Fruit fly (Drosophila melanogaster) whole organism, embryonic: ENCODE results near the gene CG34278.
A peak's percentile ranks its signal among the peaks of the same experiment; 100 is the strongest.

ENCODE experiments used
- C15 ChIP-seq: fragments of 200-800 bp; sonication (Bioruptor generic); IDR thresholded peaks from 3 replicates; pipeline ENCODE4 v1.3.6; 2022; ENCODE audit warnings: missing biosample characterization, missing genetic modification characterization
- CG10462 ChIP-seq: fragments of 200-800 bp; sonication (Bioruptor generic); optimal IDR thresholded peaks from 2 replicates; lab custom pipeline; 2016; ENCODE audit warnings: missing biosample characterization, missing genetic modification characterization
- CG11085 ChIP-seq: fragments of 200-800 bp; sonication (Bioruptor generic); IDR thresholded peaks from 2 replicates; pipeline ENCODE4 v1.3.6; 2022; ENCODE audit warnings: missing biosample characterization, missing genetic modification characterization
- CG12155 ChIP-seq: fragments of 200-800 bp; sonication (Bioruptor generic); optimal IDR thresholded peaks from 3 replicates; lab custom pipeline; 2016; ENCODE audit warnings: missing biosample characterization, missing genetic modification characterization
- CG12219 ChIP-seq: fragments of 200-800 bp; sonication (Bioruptor generic); optimal IDR thresholded peaks from 3 replicates; lab custom pipeline; 2018; ENCODE audit warnings: missing biosample characterization, mild to moderate bottlenecking, missing genetic modification characterization
- CG12236 ChIP-seq: fragments of 200-800 bp; sonication (Bioruptor generic); optimal IDR thresholded peaks from 2 replicates; lab custom pipeline; 2016; ENCODE audit warnings: missing biosample characterization, missing genetic modification characterization
- CG12299 ChIP-seq: fragments of 200-800 bp; sonication (Bioruptor generic); optimal IDR thresholded peaks from 2 replicates; lab custom pipeline; 2018; ENCODE audit warnings: missing biosample characterization, mild to moderate bottlenecking, missing genetic modification characterization
- CG12942 ChIP-seq: fragments of 200-800 bp; sonication (Bioruptor generic); optimal IDR thresholded peaks from 3 replicates; lab custom pipeline; 2016; ENCODE audit warnings: missing biosample characterization, missing genetic modification characterization
- CG13287 ChIP-seq: fragments of 200-800 bp; sonication (Bioruptor generic); IDR thresholded peaks from 2 replicates; pipeline ENCODE4 v1.3.6; 2022; ENCODE audit warnings: missing biosample characterization, missing genetic modification characterization; ENCODE audit not compliant: partially characterized antibody
- CG13296 ChIP-seq: fragments of 200-800 bp; sonication (Bioruptor generic); optimal IDR thresholded peaks from 3 replicates; lab custom pipeline; 2018; ENCODE audit warnings: missing biosample characterization, mild to moderate bottlenecking, missing genetic modification characterization
- CG13424 ChIP-seq: fragments of 200-800 bp; sonication (Bioruptor generic); optimal IDR thresholded peaks from 2 replicates; lab custom pipeline; 2019; ENCODE audit warnings: missing biosample characterization, mild to moderate bottlenecking, missing genetic modification characterization, moderate library complexity
- CG13775 ChIP-seq: fragments of 200-800 bp; sonication (Bioruptor generic); optimal IDR thresholded peaks from 3 replicates; lab custom pipeline; 2017; ENCODE audit warnings: missing biosample characterization, mild to moderate bottlenecking, missing genetic modification characterization
- CG17829 ChIP-seq: fragments of 200-800 bp; optimal IDR thresholded peaks from 2 replicates; lab custom pipeline; 2019; ENCODE audit warnings: missing biosample characterization, mild to moderate bottlenecking, missing genetic modification characterization, moderate library complexity
- CG18476 ChIP-seq: fragments of 200-800 bp; sonication (Bioruptor generic); optimal IDR thresholded peaks from 2 replicates; lab custom pipeline; 2016; ENCODE audit warnings: missing biosample characterization, mild to moderate bottlenecking, missing genetic modification characterization
- CG18619 ChIP-seq: fragments of 200-800 bp; sonication (Bioruptor generic); optimal IDR thresholded peaks from 3 replicates; lab custom pipeline; 2017; ENCODE audit warnings: missing biosample characterization, mild to moderate bottlenecking, missing genetic modification characterization
- CG30020 ChIP-seq: fragments of 200-800 bp; optimal IDR thresholded peaks from 2 replicates; lab custom pipeline; 2019; ENCODE audit warnings: missing biosample characterization, mild to moderate bottlenecking, missing genetic modification characterization, moderate library complexity
- CG30403 ChIP-seq: fragments of 200-800 bp; sonication (Bioruptor generic); optimal IDR thresholded peaks from 3 replicates; lab custom pipeline; 2016; ENCODE audit warnings: missing biosample characterization, missing genetic modification characterization
- CG31224 ChIP-seq: fragments of 200-800 bp; sonication (Bioruptor generic); IDR thresholded peaks from 2 replicates; pipeline ENCODE4 v1.3.6; 2022; ENCODE audit warnings: missing biosample characterization, missing genetic modification characterization
- CG3163 ChIP-seq: fragments of 200-800 bp; sonication (Bioruptor generic); optimal IDR thresholded peaks from 3 replicates; lab custom pipeline; 2016; ENCODE audit warnings: missing biosample characterization, missing genetic modification characterization
- CG4820 ChIP-seq: fragments of 200-800 bp; sonication (Bioruptor generic); optimal IDR thresholded peaks from 3 replicates; lab custom pipeline; 2016; ENCODE audit warnings: missing biosample characterization, missing genetic modification characterization
- CG6175 ChIP-seq: fragments of 200-800 bp; sonication (Bioruptor generic); IDR thresholded peaks from 3 replicates; pipeline ENCODE4 v1.3.6; 2022; ENCODE audit warnings: missing biosample characterization, missing genetic modification characterization
- CG6689 ChIP-seq: fragments of 200-800 bp; sonication (Bioruptor generic); IDR thresholded peaks from 2 replicates; pipeline ENCODE4 v1.3.6; 2022; ENCODE audit warnings: missing biosample characterization, missing genetic modification characterization
- CrebB ChIP-seq: fragments of 200-800 bp; sonication (Bioruptor generic); optimal IDR thresholded peaks from 3 replicates; lab custom pipeline; 2018; ENCODE audit warnings: missing biosample characterization, mild to moderate bottlenecking, missing genetic modification characterization
- Dip2 ChIP-seq: fragments of 200-800 bp; sonication (Bioruptor generic); IDR thresholded peaks from 2 replicates; pipeline ENCODE4 v1.3.6; 2022; ENCODE audit warnings: missing biosample characterization, missing genetic modification characterization
- Fer1 ChIP-seq: fragments of 200-800 bp; sonication (Bioruptor generic); optimal IDR thresholded peaks from 2 replicates; lab custom pipeline; 2017; ENCODE audit warnings: missing biosample characterization, mild to moderate bottlenecking, missing genetic modification characterization
- HLH54F ChIP-seq: fragments of 200-800 bp; sonication (Bioruptor generic); optimal IDR thresholded peaks from 3 replicates; lab custom pipeline; 2016; ENCODE audit warnings: missing biosample characterization, missing genetic modification characterization
- Hsf ChIP-seq: fragments of 200-800 bp; sonication (Bioruptor generic); optimal IDR thresholded peaks from 3 replicates; lab custom pipeline; 2016; ENCODE audit warnings: missing biosample characterization, missing genetic modification characterization
- Max ChIP-seq: fragments of 200-800 bp; sonication (Bioruptor generic); optimal IDR thresholded peaks from 2 replicates; lab custom pipeline; 2016; ENCODE audit warnings: missing biosample characterization, mild to moderate bottlenecking, missing genetic modification characterization
- Med ChIP-seq: fragments of 200-800 bp; sonication (Bioruptor generic); peaks from one replicate; lab custom pipeline; 2016; ENCODE audit warnings: missing biosample characterization, missing genetic modification characterization, mild to moderate bottlenecking, inconsistent platforms, moderate library complexity
- Sin3A ChIP-seq: fragments of >200 bp; optimal IDR thresholded peaks from 2 replicates; lab custom pipeline; 2018
- Sox102F ChIP-seq: fragments of 200-800 bp; sonication (Bioruptor generic); optimal IDR thresholded peaks from 2 replicates; lab custom pipeline; 2018; ENCODE audit warnings: missing biosample characterization, mild to moderate bottlenecking, missing genetic modification characterization, moderate library complexity
- Spps ChIP-seq: fragments of 200-800 bp; sonication (Bioruptor generic); optimal IDR thresholded peaks from 2 replicates; lab custom pipeline; 2018; ENCODE audit warnings: missing biosample characterization, mild to moderate bottlenecking, missing genetic modification characterization
- abd-A ChIP-seq: fragments of 200-800 bp; sonication (Bioruptor generic); optimal IDR thresholded peaks from 3 replicates; lab custom pipeline; 2019; ENCODE audit warnings: missing biosample characterization, mild to moderate bottlenecking, missing genetic modification characterization, moderate library complexity
- bab2 ChIP-seq: fragments of 200-800 bp; sonication (Bioruptor generic); optimal IDR thresholded peaks from 2 replicates; lab custom pipeline; 2016; ENCODE audit warnings: missing biosample characterization, missing genetic modification characterization
- bbx ChIP-seq: fragments of 200-800 bp; sonication (Bioruptor generic); IDR thresholded peaks from 2 replicates; pipeline ENCODE4 v1.3.6; 2022; ENCODE audit warnings: missing biosample characterization, missing genetic modification characterization; ENCODE audit not compliant: partially characterized antibody
- bigmax ChIP-seq: fragments of 200-800 bp; sonication (Bioruptor generic); optimal IDR thresholded peaks from 2 replicates; lab custom pipeline; 2018; ENCODE audit warnings: missing biosample characterization, mild to moderate bottlenecking, missing genetic modification characterization
- br ChIP-seq: fragments of >200 bp; optimal IDR thresholded peaks from 2 replicates; lab custom pipeline; 2017
- cato ChIP-seq: fragments of 200-800 bp; sonication (Bioruptor generic); optimal IDR thresholded peaks from 2 replicates; lab custom pipeline; 2016; ENCODE audit warnings: missing biosample characterization, missing genetic modification characterization, borderline replicate concordance
- chif ChIP-seq, 2 experiments: fragments of 200-800 bp; sonication (Bioruptor generic); optimal IDR thresholded peaks; 3 replicates each; lab custom pipeline; 2016; ENCODE audit warnings: missing biosample characterization in 2 of 2, missing genetic modification characterization in 2 of 2
- esg ChIP-seq: fragments of 200-800 bp; sonication (Bioruptor generic); conservative IDR thresholded peaks from 2 replicates; pipeline ENCODE4 v1.3.6; 2022; ENCODE audit warnings: missing biosample characterization, missing genetic modification characterization
- fu2 ChIP-seq: fragments of 200-800 bp; sonication (Bioruptor generic); optimal IDR thresholded peaks from 2 replicates; lab custom pipeline; 2016; ENCODE audit warnings: missing biosample characterization, missing genetic modification characterization
- hbn ChIP-seq: fragments of 200-800 bp; sonication (Bioruptor generic); IDR thresholded peaks from 2 replicates; pipeline ENCODE4 v1.3.6; 2022; ENCODE audit warnings: missing biosample characterization, missing genetic modification characterization; ENCODE audit not compliant: partially characterized antibody
- her ChIP-seq: fragments of 200-800 bp; sonication (Bioruptor generic); optimal IDR thresholded peaks from 2 replicates; lab custom pipeline; 2016; ENCODE audit warnings: missing biosample characterization, missing genetic modification characterization
- jumu ChIP-seq: fragments of 200-800 bp; sonication (Bioruptor generic); optimal IDR thresholded peaks from 3 replicates; lab custom pipeline; 2016; ENCODE audit warnings: missing biosample characterization, missing genetic modification characterization
- kni ChIP-seq: fragments of 200-800 bp; sonication (Bioruptor generic); optimal IDR thresholded peaks from 3 replicates; lab custom pipeline; 2017; ENCODE audit warnings: mild to moderate bottlenecking, missing biosample characterization, missing genetic modification reagents, missing genetic modification characterization
- oc ChIP-seq: fragments of 200-800 bp; sonication (Bioruptor generic); optimal IDR thresholded peaks from 2 replicates; lab custom pipeline; 2018; ENCODE audit warnings: missing biosample characterization, mild to moderate bottlenecking, missing genetic modification characterization, moderate library complexity
- sens ChIP-seq: fragments of 200-800 bp; sonication (Bioruptor generic); peaks from one replicate; lab custom pipeline; 2016; ENCODE audit warnings: missing biosample characterization, missing genetic modification characterization
- sim ChIP-seq: fragments of 200-800 bp; sonication (Bioruptor generic); IDR thresholded peaks from 2 replicates; pipeline ENCODE4 v1.3.6; 2022; ENCODE audit warnings: missing biosample characterization, missing genetic modification characterization
- tap ChIP-seq: fragments of 200-800 bp; optimal IDR thresholded peaks from 3 replicates; lab custom pipeline; 2019; ENCODE audit warnings: missing biosample characterization, mild to moderate bottlenecking, missing genetic modification characterization, moderate library complexity
- tna ChIP-seq: fragments of 200-800 bp; sonication (Bioruptor generic); IDR thresholded peaks from 2 replicates; pipeline ENCODE4 v1.3.6; 2022; ENCODE audit warnings: missing biosample characterization, missing genetic modification characterization; ENCODE audit not compliant: partially characterized antibody
- tx ChIP-seq: fragments of 200-800 bp; sonication (Bioruptor generic); optimal IDR thresholded peaks from 2 replicates; lab custom pipeline; 2016; ENCODE audit warnings: missing biosample characterization, missing genetic modification characterization
- unc-4 ChIP-seq: fragments of 200-800 bp; sonication (Bioruptor generic); IDR thresholded peaks from 2 replicates; pipeline ENCODE4 v1.3.6; 2022; ENCODE audit warnings: missing biosample characterization, missing genetic modification characterization; ENCODE audit not compliant: partially characterized antibody

The CG34278 gene

DNA sequence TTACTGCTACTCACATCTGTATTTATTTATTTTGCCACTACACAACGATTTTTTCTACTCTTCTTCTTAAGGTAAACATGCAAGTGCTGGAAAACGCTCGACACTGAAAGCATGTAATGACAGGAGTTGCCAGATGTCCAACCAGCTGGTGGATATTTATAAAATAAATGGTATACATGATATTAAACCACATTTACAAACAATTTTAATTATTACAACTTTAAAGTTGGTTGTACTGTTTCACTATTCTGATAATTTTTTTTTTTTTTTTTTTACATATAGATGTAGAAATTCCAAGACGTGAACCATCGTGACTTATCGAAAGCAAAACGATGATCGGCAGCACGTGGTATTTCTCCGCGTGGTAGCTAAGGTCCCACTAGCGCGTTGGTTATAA lies 40.4 kb upstream of the CG34278 start, which contains the start of the genes Keap1 and kuk (continued):
- TF ChIP-seq CG18619 (GFP tag; lab: Kevin White, UChicago) (peak; percentile 20), fu2 (GFP tag; lab: Kevin White, UChicago) (peak; percentile 63), CG10462 (peak; percentile 69), tap (tag; lab: Kevin White, UChicago) (no peak), unc-4 (GFP tag; lab: Robert Waterston, UW) (peak; percentile 86), Med (GFP tag; lab: Kevin White, UChicago) (peak; percentile 89), CG12155 (GFP tag; lab: Kevin White, UChicago) (peak; percentile 58), CG12299 (tag; lab: Kevin White, UChicago) (no peak), jumu (peak; percentile 21), Sin3A (peak; percentile 85), CrebB (no peak), CG13287 (GFP tag; lab: Robert Waterston, UW) (peak; percentile 91), bbx (GFP tag; lab: Robert Waterston, UW) (peak; percentile 77), CG13296 (no peak), tx (GFP tag; lab: Kevin White, UChicago) (peak; percentile 51), CG6689 (GFP tag; lab: Robert Waterston, UW) (no peak), cato (GFP tag; lab: Kevin White, UChicago) (peak; percentile 21), bigmax (GFP tag; lab: Kevin White, UChicago) (no peak), hbn (peak; percentile 83), sens (GFP tag; lab: Kevin White, UChicago) (peak; percentile 89), abd-A (no peak), sim (GFP tag; lab: Robert Waterston, UW) (no peak), CG12219 (GFP tag; lab: Kevin White, UChicago) (no peak), kni (no peak), CG31224 (GFP tag; lab: Robert Waterston, UW) (0 out of 2 replicates have a peak, but pooled peaks have one; percentile 32), CG17829 (tag; lab: Kevin White, UChicago) (peak; percentile 43), CG12236 (GFP tag; lab: Kevin White, UChicago) (no peak), Spps (tag; lab: Kevin White, UChicago) (no peak), esg (no peak), HLH54F (GFP tag; lab: Kevin White, UChicago) (peak; percentile 73), Fer1 (GFP tag; lab: Kevin White, UChicago) (peak; percentile 37), oc (tag; lab: Kevin White, UChicago) (peak; percentile 38), her (GFP tag; lab: Kevin White, UChicago) (peak; percentile 29), br (no peak), Max (GFP tag; lab: Kevin White, UChicago) (peak; percentile 89), CG13424 (tag; lab: Kevin White, UChicago) (peak; percentile 19), chif (GFP tag; optimal IDR thresholded peaks at IDR 0.05; lab: Kevin White, UChicago) (peak; percentile 44 to 65), CG4820 (GFP tag; lab: Kevin White, UChicago) (peak; percentile 32), CG30020 (peak; percentile 9), Hsf (peak; percentile 74), CG12942 (peak; percentile 57), Dip2 (GFP tag; lab: Robert Waterston, UW) (no peak), CG3163 (GFP tag; lab: Kevin White, UChicago) (peak; percentile 46), CG13775 (GFP tag; lab: Kevin White, UChicago) (peak; percentile 53), CG18476 (peak; percentile 68), bab2 (GFP tag; lab: Kevin White, UChicago) (peak; percentile 57), C15 (GFP tag; lab: Robert Waterston, UW) (no peak), Sox102F (GFP tag; lab: Kevin White, UChicago) (peak; percentile 22), tna (GFP tag; lab: Robert Waterston, UW) (peak; percentile 61), CG6175 (GFP tag; lab: Robert Waterston, UW) (no peak), CG30403 (GFP tag; lab: Kevin White, UChicago) (peak; percentile 73), CG11085 (GFP tag; lab: Robert Waterston, UW) (peak; percentile 53)
